Fruit fly (Drosophila melanogaster) whole organism, prepupa: ENCODE results near the gene sing.

Experiments used
- Hr38 ChIP-seq: sonication (Bioruptor generic); optimal IDR thresholded peaks from 2 replicates; lab custom pipeline; 2016; ENCODE audit warnings: missing biosample characterization, missing genetic modification characterization
- OdsH ChIP-seq: fragments of 200-800 bp; sonication (Bioruptor generic); optimal IDR thresholded peaks from 3 replicates; lab custom pipeline; 2016; ENCODE audit warnings: missing biosample characterization, missing genetic modification characterization
- cyc ChIP-seq: fragments of 200-800 bp; sonication (Bioruptor generic); optimal IDR thresholded peaks from 3 replicates; lab custom pipeline; 2016; ENCODE audit warnings: missing biosample characterization, missing genetic modification characterization
- esn ChIP-seq: fragments of 200-800 bp; sonication (Bioruptor generic); optimal IDR thresholded peaks from 2 replicates; lab custom pipeline; 2016; ENCODE audit warnings: missing biosample characterization, mild to moderate bottlenecking, missing genetic modification characterization, moderate library complexity
- vri ChIP-seq: fragments of 200-800 bp; sonication (Bioruptor generic); optimal IDR thresholded peaks from 3 replicates; lab custom pipeline; 2016; ENCODE audit warnings: missing biosample characterization, mild to moderate bottlenecking, missing genetic modification characterization

dm6 chrX:16670691-16671481, 8.2 kb upstream of the sing start:
- peak; percentile 10 for TF ChIP-seq OdsH
- TF ChIP-seq esn (GFP tag; lab: Kevin White, UChicago), result peak; percentile 3
- no peak for TF ChIP-seq vri (GFP tag; lab: Kevin White, UChicago)
- TF ChIP-seq cyc (GFP tag; lab: Kevin White, UChicago), result no peak
- no peak for TF ChIP-seq Hr38
